Fruit fly (Drosophila melanogaster): ENCODE data around the gene CG4972.
A peak's percentile ranks its signal among the peaks of the same experiment; 100 is the strongest.

The CG4972 gene

dm6 chr2L:10294798-10295669 lies 19.6 kb upstream of the CG4972 start, which contains the start of gene Hand:
Hand (minus strand) TSS chr2L:10295385.
- TF ChIP-seq Eip78C (GFP tag) (peak; percentile 26), Sox102F (GFP tag; optimal IDR thresholded peaks at IDR 0.05) (no peak)

dm6 chr2L:10298306-10298705 lies 16.3 kb upstream of the CG4972 start:
- no peak for TF ChIP-seq CG16779 (tag; optimal IDR thresholded peaks at IDR 0.05)
- peak; percentile 91 for TF ChIP-seq fkh (GFP tag; optimal IDR thresholded peaks at IDR 0.05)

- no peak for TF ChIP-seq Ets21C (GFP tag; optimal IDR thresholded peaks at IDR 0.05)
- no peak for TF ChIP-seq achi (GFP tag; optimal IDR thresholded peaks at IDR 0.05)
- TF ChIP-seq Met (GFP tag; optimal IDR thresholded peaks at IDR 0.05), result peak; percentile 36
- no peak for TF ChIP-seq Sox15 (GFP tag; optimal IDR thresholded peaks at IDR 0.05)
- no peak for TF ChIP-seq ss (GFP tag; optimal IDR thresholded peaks at IDR 0.05)
- peak; percentile 10 for TF ChIP-seq CG10631 (GFP tag; optimal IDR thresholded peaks at IDR 0.05)
- TF ChIP-seq Lpt (GFP tag; optimal IDR thresholded peaks at IDR 0.05), result no peak
- TF ChIP-seq acj6 (GFP tag; optimal IDR thresholded peaks at IDR 0.05), result peak; percentile 22
- TF ChIP-seq Hr4 (GFP tag; optimal IDR thresholded peaks at IDR 0.05), result peak; percentile 39
- TF ChIP-seq topi (GFP tag; optimal IDR thresholded peaks at IDR 0.05), result peak; percentile 15
- no peak for TF ChIP-seq CG11902 (GFP tag; optimal IDR thresholded peaks at IDR 0.05)
- peak; percentile 21; the same call in 1 of the 2 replicates for TF ChIP-seq CG15336 (GFP tag; IDR thresholded peaks at IDR 0.05)
- no peak for TF ChIP-seq CG3919 (GFP tag; optimal IDR thresholded peaks at IDR 0.05)
- TF ChIP-seq lz (GFP tag; optimal IDR thresholded peaks at IDR 0.05), result peak; percentile 4
- no peak for TF ChIP-seq CG8119 (GFP tag; IDR thresholded peaks at IDR 0.05)
- no peak for TF ChIP-seq CG10669 (GFP tag; optimal IDR thresholded peaks at IDR 0.05)
- TF ChIP-seq esn (GFP tag; optimal IDR thresholded peaks at IDR 0.05), result peak; percentile 19
- TF ChIP-seq Ets96B (tag; optimal IDR thresholded peaks at IDR 0.05), result peak; percentile 16
- peak; percentile 2 for TF ChIP-seq Hr39 (GFP tag; optimal IDR thresholded peaks at IDR 0.05)
- TF ChIP-seq Eip78C (GFP tag), result peak; percentile 78
- peak; percentile 17 for TF ChIP-seq OdsH (GFP tag; optimal IDR thresholded peaks at IDR 0.05)
Measured at dm6 chr2L:10299077-10299809, 15.3 kb upstream of the CG4972 start.

- TF ChIP-seq Blimp-1 (GFP tag; optimal IDR thresholded peaks at IDR 0.05) (no peak), CG16779 (tag; optimal IDR thresholded peaks at IDR 0.05) (no peak), CG8319 (GFP tag; optimal IDR thresholded peaks at IDR 0.05) (no peak), CG31627 (GFP tag; optimal IDR thresholded peaks at IDR 0.05) (peak; percentile 39), CG3032 (tag; optimal IDR thresholded peaks at IDR 0.05) (peak; percentile 70), Lpt (GFP tag; optimal IDR thresholded peaks at IDR 0.05) (peak; percentile 35), CG6854 (GFP tag; optimal IDR thresholded peaks at IDR 0.05) (no peak), CG11294 (GFP tag; IDR thresholded peaks at IDR 0.05) (no peak), Ets21C (GFP tag; optimal IDR thresholded peaks at IDR 0.05) (peak; percentile 18), acj6 (GFP tag; optimal IDR thresholded peaks at IDR 0.05) (peak; percentile 60), vri (GFP tag; optimal IDR thresholded peaks at IDR 0.05) (no peak), CG6163 (GFP tag; IDR thresholded peaks at IDR 0.05) (no peak), Met (GFP tag; optimal IDR thresholded peaks at IDR 0.05) (peak; percentile 62), CG6792 (GFP tag; optimal IDR thresholded peaks at IDR 0.05) (peak; percentile 51), eg (GFP tag; IDR thresholded peaks at IDR 0.05) (no peak), CG15336 (GFP tag; IDR thresholded peaks at IDR 0.05) (peak; percentile 85), salr (GFP tag; optimal IDR thresholded peaks at IDR 0.05) (peak in 1 of 2 experiments; percentile 22), Sox15 (GFP tag; optimal IDR thresholded peaks at IDR 0.05) (peak; percentile 13), Eip93F (GFP tag; optimal IDR thresholded peaks at IDR 0.05) (no peak), Sox14 (GFP tag; optimal IDR thresholded peaks at IDR 0.05) (peak; percentile 41), CG7368 (GFP tag; optimal IDR thresholded peaks at IDR 0.05) (no peak), CG11902 (GFP tag; optimal IDR thresholded peaks at IDR 0.05) (no peak), lz (GFP tag; optimal IDR thresholded peaks at IDR 0.05) (peak; percentile 47), CG32006 (GFP tag; optimal IDR thresholded peaks at IDR 0.05) (no peak), CG10631 (GFP tag; optimal IDR thresholded peaks at IDR 0.05) (peak; percentile 62), CG10669 (GFP tag; optimal IDR thresholded peaks at IDR 0.05) (peak; percentile 25), CG6276 (GFP tag; optimal IDR thresholded peaks at IDR 0.05) (no peak), Eip75B (GFP tag; optimal IDR thresholded peaks at IDR 0.05) (peak; percentile 50), topi (GFP tag; optimal IDR thresholded peaks at IDR 0.05) (peak; percentile 50), Hr4 (GFP tag; optimal IDR thresholded peaks at IDR 0.05) (peak; percentile 61), cyc (GFP tag; optimal IDR thresholded peaks at IDR 0.05) (peak; percentile 57)
Measured at dm6 chr2L:10299810-10300147, 14.8 kb upstream of the CG4972 start, which contains the start of gene CYLD. CYLD (minus strand) TSS chr2L:10299847.
